Fruit fly (Drosophila melanogaster): ENCODE data around the gene CG9915.

CG9915 gene

DNA sequence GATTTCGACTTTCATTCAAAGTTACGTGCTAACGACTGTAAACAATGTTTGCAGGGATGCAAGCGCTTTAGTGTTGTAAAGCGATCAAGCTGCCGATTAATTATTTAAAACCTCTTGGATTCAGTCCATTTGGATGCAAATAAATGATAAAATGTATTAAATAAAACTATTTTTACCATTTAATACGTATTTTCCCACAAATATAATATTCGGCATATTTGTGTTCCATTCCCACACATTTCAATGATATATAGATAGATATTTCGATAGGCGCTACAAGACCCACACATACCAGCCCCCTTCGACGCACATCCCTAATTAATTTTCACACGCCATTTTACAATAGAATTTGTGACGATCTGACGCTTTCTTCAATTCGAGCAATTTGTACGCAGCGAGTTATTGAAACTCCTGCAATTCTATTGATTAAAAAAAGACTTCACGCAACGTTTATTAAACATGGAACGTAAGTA lies 24.4 kb downstream of the CG9915 start, which contains the start of the genes CG32576 and caz (continued):
- TF ChIP-seq Scr (GFP tag; IDR thresholded peaks at IDR 0.05; ENCODE audit: partially characterized antibody) (peak; percentile 76), ewg (GFP tag; optimal IDR thresholded peaks at IDR 0.05) (no peak), her (GFP tag; optimal IDR thresholded peaks at IDR 0.05) (no peak), pan (optimal IDR thresholded peaks at IDR 0.05) (no peak), pan (GFP tag; optimal IDR thresholded peaks at IDR 0.05 in 1 of 2, IDR thresholded peaks at IDR 0.05 in 1 of 2) (no peak), bigmax (GFP tag; optimal IDR thresholded peaks at IDR 0.05) (no peak), CrebB (tag; optimal IDR thresholded peaks at IDR 0.05) (no peak), CoRest (tag; optimal IDR thresholded peaks at IDR 0.05) (peak; percentile 28), CG34422 (GFP tag; IDR thresholded peaks at IDR 0.05) (0 out of 3 replicates have a peak, but pooled peaks have one; percentile 9), CG6175 (GFP tag; IDR thresholded peaks at IDR 0.05) (no peak), CHES-1-like (GFP tag; optimal IDR thresholded peaks at IDR 0.05) (no peak), CG7839 (tag; optimal IDR thresholded peaks at IDR 0.05) (no peak), usp (GFP tag; optimal IDR thresholded peaks at IDR 0.05) (no peak), CG2202 (tag; optimal IDR thresholded peaks at IDR 0.05) (peak; percentile 5), nmo (GFP tag; optimal IDR thresholded peaks at IDR 0.05) (peak; percentile 57), CG3281 (GFP tag; optimal IDR thresholded peaks at IDR 0.05) (no peak), CG6683 (GFP tag; optimal IDR thresholded peaks at IDR 0.05) (no peak)

DNA sequence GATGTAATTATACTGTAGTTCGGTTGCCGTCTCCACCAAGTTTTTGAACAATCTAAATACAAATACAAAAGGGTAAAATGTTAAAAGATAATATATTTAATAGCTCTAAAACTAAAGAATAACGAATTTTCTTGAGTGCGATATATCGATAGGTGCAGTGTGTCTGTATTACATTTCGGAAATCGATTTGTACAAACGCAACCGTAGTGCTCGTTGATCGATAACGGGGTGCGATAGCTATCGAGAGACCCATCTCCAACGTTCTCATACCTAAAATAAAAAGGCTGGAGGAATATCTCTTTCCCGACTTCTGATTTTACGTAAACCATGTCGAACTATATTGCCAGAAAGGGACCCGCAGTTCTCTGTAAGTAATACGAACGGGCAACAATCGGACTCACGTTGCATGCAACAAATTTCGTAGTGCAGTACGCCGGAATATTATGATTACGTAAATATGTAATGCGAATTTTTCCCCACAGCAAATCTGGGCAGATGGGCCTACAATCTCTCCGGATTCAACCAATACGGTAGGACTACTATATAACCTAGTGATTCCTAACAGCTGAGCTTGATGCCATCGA lies 26.8 kb downstream of the CG9915 start, which contains the start of gene UQCR-14:
Gene UQCR-14 (plus strand): TSS at position 206 of the 584 bp plus-strand sequence.
- peak; percentile 8 for TF ChIP-seq CTCF (GFP tag; optimal IDR thresholded peaks at IDR 0.05)
- no peak for TF ChIP-seq CG10565 (GFP tag; optimal IDR thresholded peaks at IDR 0.05)
- peak; percentile 46 for TF ChIP-seq CG3281 (GFP tag; optimal IDR thresholded peaks at IDR 0.05)
- TF ChIP-seq tup (GFP tag; optimal IDR thresholded peaks at IDR 0.05): no peak
- TF ChIP-seq phol (tag; optimal IDR thresholded peaks at IDR 0.05): peak; percentile 39
- peak; percentile 18 to 47 for TF ChIP-seq dpn (GFP tag; optimal IDR thresholded peaks at IDR 0.05)
- peak; percentile 99 for TF ChIP-seq CG2116 (GFP tag; optimal IDR thresholded peaks at IDR 0.05)
- peak; percentile 17 for TF ChIP-seq CG7928 (GFP tag; optimal IDR thresholded peaks at IDR 0.05)
- TF ChIP-seq al (GFP tag; IDR thresholded peaks at IDR 0.05): peak; percentile 25; the same call in 1 of the 2 replicates
- TF ChIP-seq CG8924 (tag; optimal IDR thresholded peaks at IDR 0.05): peak; percentile 33
- TF ChIP-seq CG17359 (tag; optimal IDR thresholded peaks at IDR 0.05): no peak
- no peak for TF ChIP-seq CG18476 (GFP tag; optimal IDR thresholded peaks at IDR 0.05)
- peak; percentile 55 for TF ChIP-seq Dek (tag; optimal IDR thresholded peaks at IDR 0.05)
- TF ChIP-seq CG4617 (GFP tag; optimal IDR thresholded peaks at IDR 0.05; ENCODE audit: borderline replicate concordance): peak; percentile 57
- TF ChIP-seq Dip3 (GFP tag; optimal IDR thresholded peaks at IDR 0.05): no peak
- peak; percentile 53 for TF ChIP-seq CG12391 (tag; optimal IDR thresholded peaks at IDR 0.05)
- peak; percentile 19; the same call in 1 of the 2 replicates for TF ChIP-seq onecut (GFP tag; IDR thresholded peaks at IDR 0.05)
- TF ChIP-seq YL-1 (GFP tag; optimal IDR thresholded peaks at IDR 0.05): peak; percentile 82
- TF ChIP-seq ssp (GFP tag; IDR thresholded peaks at IDR 0.05): peak; percentile 44
- TF ChIP-seq CG13775 (GFP tag; optimal IDR thresholded peaks at IDR 0.05): peak; percentile 12
- no peak for TF ChIP-seq HLH54F (GFP tag; optimal IDR thresholded peaks at IDR 0.05)
- TF ChIP-seq Mad (GFP tag; optimal IDR thresholded peaks at IDR 0.05): no peak
- no peak for TF ChIP-seq ap (GFP tag; IDR thresholded peaks at IDR 0.05)
- TF ChIP-seq ewg (GFP tag; optimal IDR thresholded peaks at IDR 0.05): peak; percentile 6
- TF ChIP-seq CG13287 (GFP tag; IDR thresholded peaks at IDR 0.05; ENCODE audit: partially characterized antibody): peak; percentile 98
- no peak for TF ChIP-seq dmrt11E (tag; optimal IDR thresholded peaks at IDR 0.05)
- TF ChIP-seq p53 (GFP tag; optimal IDR thresholded peaks at IDR 0.05): no peak
- no peak for TF ChIP-seq CG8281 (tag; optimal IDR thresholded peaks at IDR 0.05)
- no peak for TF ChIP-seq CG17361 (GFP tag; IDR thresholded peaks at IDR 0.05)
- TF ChIP-seq inv (GFP tag; IDR thresholded peaks at IDR 0.05; ENCODE audit: partially characterized antibody): peak; percentile 95
- TF ChIP-seq ken (GFP tag; IDR thresholded peaks at IDR 0.05): no peak
- no peak for TF ChIP-seq so (GFP tag; IDR thresholded peaks at IDR 0.05)
- peak; percentile 66 for TF ChIP-seq Dbx (GFP tag; IDR thresholded peaks at IDR 0.05)
- peak; percentile 52 for TF ChIP-seq nom (GFP tag; optimal IDR thresholded peaks at IDR 0.05)
- TF ChIP-seq dati (GFP tag; IDR thresholded peaks at IDR 0.05): no peak

Data from whole organism, embryonic.